Worm (Caenorhabditis elegans): ENCODE data around the gene mig-15.

DNA sequence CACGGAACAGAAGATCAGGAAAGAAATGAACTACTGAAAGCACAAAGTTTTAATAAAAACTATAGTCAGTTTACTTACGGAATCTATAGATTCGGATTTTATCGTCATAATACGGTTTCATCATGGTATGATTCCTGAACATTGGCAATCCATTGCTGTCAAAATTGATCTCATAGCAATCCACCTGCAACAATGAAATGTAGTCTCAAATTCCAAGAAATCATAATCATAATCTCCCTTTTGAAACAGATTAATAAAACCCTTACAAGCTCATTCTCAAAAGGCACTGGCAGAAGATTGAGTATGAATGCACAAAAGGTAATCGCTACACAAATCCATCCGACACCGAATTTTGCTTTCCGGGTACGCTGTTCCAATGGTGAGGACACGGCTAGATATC is 33.9 kb upstream of the mig-15 start:
- TF ChIP-seq nhr-12 (tag; optimal IDR thresholded peaks at IDR 0.05) (no peak), lsy-2 (tag; optimal IDR thresholded peaks at IDR 0.05) (no peak), elt-3 (tag; optimal IDR thresholded peaks at IDR 0.05) (no peak), nhr-237 (tag; optimal IDR thresholded peaks at IDR 0.05) (no peak), tbx-8 (GFP tag; optimal IDR thresholded peaks at IDR 0.05) (no peak), pha-4 (tag; optimal IDR thresholded peaks at IDR 0.05) (no peak), blmp-1 (tag; optimal IDR thresholded peaks at IDR 0.05) (no peak), unc-120 (tag; optimal IDR thresholded peaks at IDR 0.05; ENCODE audit: poor library complexity, severe bottlenecking) (no peak), ces-1 (GFP tag; optimal IDR thresholded peaks at IDR 0.05) (no peak), snpc-4 (tag; optimal IDR thresholded peaks at IDR 0.05) (no peak)
